Worm (Caenorhabditis elegans) whole organism, L3 larva: ENCODE measurements around the gene ndub-5.

Experiments used
- elt-2 ChIP-seq: sonication (generic microtip); optimal IDR thresholded peaks from 2 replicates; lab custom pipeline; 2016; ENCODE audit warnings: missing genetic modification reagents, mild to moderate bottlenecking, missing genetic modification characterization, missing compliant biosample characterization
- fkh-10 ChIP-seq: sonication (generic microtip); optimal IDR thresholded peaks from 2 replicates; lab custom pipeline; 2017; ENCODE audit warnings: missing biosample characterization, missing genetic modification reagents, missing genetic modification characterization
- lin-39 ChIP-seq: fragments of 150-350 bp; optimal IDR thresholded peaks from 2 replicates; lab custom pipeline; 2018; ENCODE audit warnings: missing biosample characterization, missing genetic modification reagents, missing genetic modification characterization
- mdl-1 ChIP-seq: fragments of 150-350 bp; optimal IDR thresholded peaks from 2 replicates; lab custom pipeline; 2014; ENCODE audit warnings: missing biosample characterization, missing genetic modification characterization
- nhr-237 ChIP-seq: fragments of 150-350 bp; optimal IDR thresholded peaks from 2 replicates; lab custom pipeline; 2014; ENCODE audit warnings: missing biosample characterization, missing genetic modification characterization
- ztf-11 ChIP-seq: fragments of 150-350 bp; optimal IDR thresholded peaks from 2 replicates; lab custom pipeline; 2014; ENCODE audit warnings: missing biosample characterization, missing genetic modification characterization

DNA sequence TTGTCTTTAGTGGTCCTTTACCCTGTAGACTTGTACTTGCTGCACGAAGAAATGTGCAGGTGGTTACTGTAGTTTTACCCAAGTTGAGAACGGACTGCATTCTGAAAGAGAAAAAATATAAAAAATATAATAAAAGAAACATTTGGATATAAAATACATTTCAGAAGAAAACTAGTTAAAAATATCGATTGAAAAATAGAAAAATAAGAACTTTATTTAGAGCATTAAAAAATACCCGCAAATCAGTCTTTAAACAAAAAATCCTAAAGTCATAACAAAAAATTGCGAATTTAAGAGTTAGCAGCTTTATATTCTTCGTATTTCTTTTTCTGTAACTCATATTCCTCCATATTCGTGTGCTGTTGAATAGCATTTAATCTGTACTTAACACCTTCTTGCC lies 22.3 kb downstream of the ndub-5 start, which contains the start of gene C25H3.7:
- TF ChIP-seq lin-39 (tag; lab: Kevin White, UChicago) = no peak
- TF ChIP-seq mdl-1 (tag; lab: Kevin White, UChicago) = no peak
- TF ChIP-seq fkh-10 (GFP tag; lab: Kevin White, UChicago) = no peak
- no peak for TF ChIP-seq nhr-237 (tag; lab: Kevin White, UChicago)
- TF ChIP-seq elt-2 (tag; lab: Kevin White, UChicago) = no peak
- no peak for TF ChIP-seq ztf-11
